Worm (Caenorhabditis elegans): ENCODE results near the gene cpf-1.

cpf-1 gene

ce11 chrII:8554568-8554967 is 47.7 kb downstream of the cpf-1 start:
- no peak for TF ChIP-seq sdz-38 (tag; optimal IDR thresholded peaks at IDR 0.05)
- no peak for TF ChIP-seq nhr-80 (tag; optimal IDR thresholded peaks at IDR 0.05)
- TF ChIP-seq F52B5.7 (tag; optimal IDR thresholded peaks at IDR 0.05): no peak
- TF ChIP-seq nhr-179 (tag; optimal IDR thresholded peaks at IDR 0.05): no peak
- no peak for TF ChIP-seq atf-7 (tag; optimal IDR thresholded peaks at IDR 0.05)
- TF ChIP-seq egl-44 (GFP tag; IDR thresholded peaks at IDR 0.05): no peak
- no peak for TF ChIP-seq ztf-28 (GFP tag; IDR thresholded peaks at IDR 0.05)
- no peak for TF ChIP-seq lir-1 (GFP tag; conservative IDR thresholded peaks at IDR 0.05)
- no peak for TF ChIP-seq ztf-3 (GFP tag; optimal IDR thresholded peaks at IDR 0.05)
- TF ChIP-seq F22D6.2 (tag; optimal IDR thresholded peaks at IDR 0.05): no peak
- no peak for TF ChIP-seq hlh-26 (GFP tag; conservative IDR thresholded peaks at IDR 0.05)
- TF ChIP-seq nfyb-1 (GFP tag; IDR thresholded peaks at IDR 0.05): no peak
- no peak for TF ChIP-seq cebp-2 (GFP tag; IDR thresholded peaks at IDR 0.05)
- no peak for TF ChIP-seq egrh-3 (GFP tag; IDR thresholded peaks at IDR 0.05)

ce11 chrII:8551100-8551499 is 51.1 kb downstream of the cpf-1 start:
- no peak for TF ChIP-seq madf-8 (GFP tag; conservative IDR thresholded peaks at IDR 0.05)
- TF ChIP-seq hlh-12 (tag; optimal IDR thresholded peaks at IDR 0.05): no peak
- no peak for TF ChIP-seq nfya-1 (tag; optimal IDR thresholded peaks at IDR 0.05; ENCODE audit: borderline replicate concordance, insufficient read depth)
- no peak for TF ChIP-seq akir-1 (GFP tag; optimal IDR thresholded peaks at IDR 0.05)
- no peak for TF ChIP-seq rec-8 (tag; optimal IDR thresholded peaks at IDR 0.05)
- TF ChIP-seq ceh-79 (tag; optimal IDR thresholded peaks at IDR 0.05): no peak
- no peak for TF ChIP-seq C17E4.6 (GFP tag; IDR thresholded peaks at IDR 0.05)
- TF ChIP-seq ets-4 (GFP tag; optimal IDR thresholded peaks at IDR 0.05): no peak
- no peak for TF ChIP-seq bed-2 (GFP tag; IDR thresholded peaks at IDR 0.05)

Measured in whole organism, young adult.